Worm (Caenorhabditis elegans) whole organism, young adult: ENCODE data around the gene srg-21.
A peak's percentile ranks its signal among the peaks of the same experiment; 100 is the strongest.

ENCODE experiments used
- C06A6.2 ChIP-seq: fragments of 200-800 bp; sonication (Bioruptor generic); conservative IDR thresholded peaks from 2 replicates; pipeline ENCODE4 v1.3.6; 2022; ENCODE audit warnings: missing genetic modification characterization, missing compliant biosample characterization
- C17E4.6 ChIP-seq: fragments of 200-800 bp; sonication (Bioruptor generic); IDR thresholded peaks from 2 replicates; pipeline ENCODE4 v1.3.6; 2022; ENCODE audit warnings: missing genetic modification reagents, missing genetic modification characterization, missing compliant biosample characterization
- D2030.7 ChIP-seq: fragments of 200-800 bp; sonication (Bioruptor generic); IDR thresholded peaks from 2 replicates; pipeline ENCODE4 v1.3.6; 2022; ENCODE audit warnings: missing genetic modification reagents, missing genetic modification characterization, missing compliant biosample characterization
- F10E7.11 ChIP-seq: sonication (generic microtip); optimal IDR thresholded peaks from 2 replicates; lab custom pipeline; 2017; ENCODE audit warnings: mild to moderate bottlenecking, missing genetic modification characterization, moderate library complexity, missing compliant biosample characterization
- F23B12.7 ChIP-seq: sonication (generic microtip); optimal IDR thresholded peaks from 2 replicates; lab custom pipeline; 2017; ENCODE audit warnings: missing genetic modification characterization, mild to moderate bottlenecking, missing compliant biosample characterization, antibody characterized with exemption, moderate library complexity; ENCODE audit not compliant: insufficient read depth
- F52B5.7 ChIP-seq: sonication (generic microtip); optimal IDR thresholded peaks from 2 replicates; lab custom pipeline; 2016; ENCODE audit warnings: mild to moderate bottlenecking, missing genetic modification characterization, missing compliant biosample characterization
- F55B11.4 ChIP-seq: sonication (generic microtip); optimal IDR thresholded peaks from 2 replicates; lab custom pipeline; 2016; ENCODE audit warnings: missing compliant biosample characterization, missing genetic modification characterization, borderline replicate concordance; ENCODE audit not compliant: insufficient read depth
- F57C9.4 ChIP-seq: sonication (generic microtip); optimal IDR thresholded peaks from 2 replicates; lab custom pipeline; 2017; ENCODE audit warnings: mild to moderate bottlenecking, missing genetic modification characterization, missing compliant biosample characterization
- Y53G8AR.9 ChIP-seq: fragments of 200-800 bp; sonication (Bioruptor generic); conservative IDR thresholded peaks from 2 replicates; pipeline ENCODE4 v1.3.6; 2022; ENCODE audit warnings: missing genetic modification reagents, missing genetic modification characterization, missing compliant biosample characterization
- Y79H2A.3 ChIP-seq: fragments of 200-800 bp; sonication (Bioruptor generic); conservative IDR thresholded peaks from 2 replicates; pipeline ENCODE4 v1.3.6; 2022; ENCODE audit warnings: missing genetic modification reagents, missing genetic modification characterization, missing compliant biosample characterization
- Y95B8A.8 ChIP-seq: fragments of 200-800 bp; sonication (Bioruptor generic); IDR thresholded peaks from 2 replicates; pipeline ENCODE4 v1.3.6; 2022; ENCODE audit warnings: missing genetic modification reagents, missing genetic modification characterization, missing compliant biosample characterization
- ZK185.1 ChIP-seq: sonication (generic microtip); optimal IDR thresholded peaks from 2 replicates; lab custom pipeline; 2016; ENCODE audit warnings: mild to moderate bottlenecking, missing genetic modification characterization, missing compliant biosample characterization; ENCODE audit not compliant: poor library complexity, severe bottlenecking
- ama-1 ChIP-seq, 3 experiments: fragments of 150-350 bp in 1 of 3; sonication (generic microtip) in 2 of 3; optimal IDR thresholded peaks; 2 replicates each; lab custom pipeline; 2014 to 2018; ENCODE audit warnings: missing biosample characterization in 2 of 3, missing genetic modification characterization in 2 of 3, missing genetic modification reagents in 2 of 3
- aptf-2 ChIP-seq: fragments of 200-800 bp; sonication (Bioruptor generic); conservative IDR thresholded peaks from 2 replicates; pipeline ENCODE4 v1.3.6; 2022; ENCODE audit warnings: missing genetic modification reagents, missing genetic modification characterization, missing compliant biosample characterization
- attf-5 ChIP-seq: fragments of 200-800 bp; sonication (Bioruptor generic); optimal IDR thresholded peaks from 2 replicates; lab custom pipeline; 2018; ENCODE audit warnings: mild to moderate bottlenecking, missing genetic modification characterization, missing compliant biosample characterization
- attf-6 ChIP-seq: fragments of 200-800 bp; sonication (Bioruptor generic); IDR thresholded peaks from 2 replicates; pipeline ENCODE4 v1.3.6; 2022; ENCODE audit warnings: missing genetic modification reagents, missing genetic modification characterization, missing compliant biosample characterization
- bed-1 ChIP-seq: fragments of 200-800 bp; sonication (Bioruptor generic); IDR thresholded peaks from 2 replicates; pipeline ENCODE4 v1.3.6; 2022; ENCODE audit warnings: missing genetic modification reagents, missing genetic modification characterization, missing compliant biosample characterization
- cebp-2 ChIP-seq: fragments of 200-800 bp; sonication (Bioruptor generic); IDR thresholded peaks from 2 replicates; pipeline ENCODE4 v1.3.6; 2022; ENCODE audit warnings: missing genetic modification characterization, missing compliant biosample characterization
- ceh-27 ChIP-seq: fragments of 200-800 bp; sonication (Bioruptor generic); optimal IDR thresholded peaks from 2 replicates; lab custom pipeline; 2018; ENCODE audit warnings: mild to moderate bottlenecking, missing genetic modification characterization, moderate library complexity, missing compliant biosample characterization
- dpl-1 ChIP-seq: fragments of 150-350 bp; optimal IDR thresholded peaks from 2 replicates; lab custom pipeline; 2014; ENCODE audit warnings: missing biosample characterization, missing genetic modification reagents, missing genetic modification characterization
- gei-17 ChIP-seq: fragments of 200-800 bp; sonication (Bioruptor generic); optimal IDR thresholded peaks from 2 replicates; lab custom pipeline; 2018; ENCODE audit warnings: mild to moderate bottlenecking, missing genetic modification characterization, missing compliant biosample characterization
- hrde-1 ChIP-seq: sonication (generic microtip); optimal IDR thresholded peaks from 2 replicates; lab custom pipeline; 2016; ENCODE audit warnings: missing genetic modification characterization, mild to moderate bottlenecking, missing compliant biosample characterization, moderate library complexity, missing genotype, missing genetic modification reagents, borderline replicate concordance
- hsf-1 ChIP-seq: fragments of 200-800 bp; sonication (Bioruptor generic); IDR thresholded peaks from 2 replicates; pipeline ENCODE4 v1.3.6; 2022; ENCODE audit warnings: missing genetic modification reagents, missing genetic modification characterization, missing compliant biosample characterization
- let-607 ChIP-seq, 2 experiments: fragments of 200-800 bp in 1 of 2; sonication (Bioruptor generic) in 1 of 2; sonication (generic microtip) in 1 of 2; optimal IDR thresholded peaks; 2 replicates each; lab custom pipeline; 2016 to 2018; ENCODE audit warnings: mild to moderate bottlenecking in 2 of 2, missing compliant biosample characterization in 2 of 2, missing genetic modification characterization in 2 of 2, moderate library complexity in 2 of 2, missing genotype in 1 of 2
- lir-1 ChIP-seq: fragments of 200-800 bp; sonication (Bioruptor generic); conservative IDR thresholded peaks from 2 replicates; pipeline ENCODE4 v1.3.6; 2022; ENCODE audit warnings: missing genetic modification reagents, missing genetic modification characterization, missing compliant biosample characterization
- madf-6 ChIP-seq: fragments of 200-800 bp; sonication (Bioruptor generic); IDR thresholded peaks from 2 replicates; pipeline ENCODE4 v1.3.6; 2022; ENCODE audit warnings: missing genetic modification reagents, missing genetic modification characterization, missing compliant biosample characterization
- nfya-2 ChIP-seq: fragments of 200-800 bp; sonication (Bioruptor generic); IDR thresholded peaks from 2 replicates; pipeline ENCODE4 v1.3.6; 2022; ENCODE audit warnings: missing genetic modification reagents, missing genetic modification characterization, missing compliant biosample characterization
- repo-1 ChIP-seq: sonication (generic microtip); optimal IDR thresholded peaks from 2 replicates; lab custom pipeline; 2017; ENCODE audit warnings: mild to moderate bottlenecking, missing genetic modification characterization, missing compliant biosample characterization
- rpc-1 ChIP-seq, 2 experiments: fragments of 150-350 bp in 1 of 2; sonication (generic microtip) in 1 of 2; optimal IDR thresholded peaks; 2 replicates each; lab custom pipeline; 2014 to 2018; ENCODE audit warnings: missing biosample characterization in 1 of 2, missing genetic modification characterization in 1 of 2, missing genetic modification reagents in 1 of 2, missing genotype in 1 of 2
- snpc-1.1 ChIP-seq: sonication (generic microtip); optimal IDR thresholded peaks from 2 replicates; lab custom pipeline; 2017; ENCODE audit warnings: missing genetic modification characterization, mild to moderate bottlenecking, missing compliant biosample characterization, antibody characterized with exemption, moderate library complexity, missing genotype, missing genetic modification reagents; ENCODE audit not compliant: insufficient read depth
- somi-1 ChIP-seq: fragments of 200-800 bp; sonication (Bioruptor generic); optimal IDR thresholded peaks from 2 replicates; lab custom pipeline; 2018; ENCODE audit warnings: mild to moderate bottlenecking, missing genetic modification characterization, missing compliant biosample characterization
- zfh-2 ChIP-seq: fragments of 200-800 bp; sonication (Bioruptor generic); conservative IDR thresholded peaks from 2 replicates; pipeline ENCODE4 v1.3.6; 2022; ENCODE audit warnings: missing genetic modification reagents, missing genetic modification characterization, missing compliant biosample characterization

The srg-21 gene

ce11 chrII:3052843-3053242 is 38.3 kb downstream of the srg-21 start:
- TF ChIP-seq F10E7.11 (no peak), zfh-2 (GFP tag; lab: Robert Waterston, UW) (peak; percentile 55; the same call in 1 of the 2 replicates)

DNA sequence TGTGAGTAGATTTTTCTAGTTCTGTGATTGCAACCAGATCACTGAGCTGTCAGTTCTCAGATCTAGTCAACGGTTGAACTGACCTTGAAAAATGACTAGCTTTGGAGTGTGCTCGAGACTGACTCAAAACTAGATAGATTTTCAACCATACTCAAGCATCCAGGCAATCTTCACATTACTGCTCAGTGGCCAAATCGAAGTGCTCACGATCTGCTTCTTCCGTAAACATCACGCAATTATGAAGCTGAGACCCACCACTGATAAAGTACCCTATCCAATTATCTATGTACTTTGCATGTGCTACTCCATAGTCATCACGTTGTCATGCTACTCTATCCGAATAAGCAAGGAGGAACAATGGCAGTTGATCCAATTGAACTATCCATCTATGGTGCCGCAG is 39.8 kb downstream of the srg-21 start:
- no peak for TF ChIP-seq cebp-2 (GFP tag; lab: Robert Waterston, UW)
- TF ChIP-seq dpl-1 = no peak
- TF ChIP-seq hsf-1 (GFP tag; lab: Robert Waterston, UW) = no peak
- no peak for TF ChIP-seq gei-17
- TF ChIP-seq attf-5 (GFP tag; lab: Kevin White, UChicago) = no peak
- no peak for TF ChIP-seq rpc-1 (optimal IDR thresholded peaks at IDR 0.05; lab: Kevin White, UChicago)
- no peak for TF ChIP-seq rpc-1 (tag; optimal IDR thresholded peaks at IDR 0.05; lab: Kevin White, UChicago)
- TF ChIP-seq nfya-2 (GFP tag; lab: Robert Waterston, UW) = no peak
- no peak for TF ChIP-seq Y79H2A.3 (GFP tag; lab: Robert Waterston, UW)
- no peak for TF ChIP-seq aptf-2 (GFP tag; lab: Robert Waterston, UW)
- no peak for TF ChIP-seq bed-1 (GFP tag; lab: Robert Waterston, UW)
- TF ChIP-seq, all 124 proteins: peak for 0

DNA sequence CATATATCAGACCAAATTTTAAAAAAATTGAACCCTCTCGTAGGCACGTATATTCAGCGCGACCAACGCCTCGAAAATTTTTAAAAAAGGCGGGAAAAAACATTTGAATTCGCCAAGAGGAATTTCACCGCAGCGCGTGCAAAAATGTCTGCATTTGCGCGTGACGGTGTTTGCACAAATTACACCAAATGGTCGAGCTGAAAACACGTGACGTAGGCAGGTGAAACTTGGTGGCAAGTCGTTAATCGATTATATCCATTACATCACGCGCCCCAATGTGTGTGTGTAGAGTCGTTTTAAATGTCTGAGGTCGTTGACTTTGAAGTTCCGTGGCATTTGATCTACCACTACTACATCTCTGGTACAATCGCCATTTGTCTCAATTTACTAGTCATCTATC is 40.5 kb downstream of the srg-21 start, which contains the start of gene sri-31:
Gene sri-31 (plus strand): TSS at position 301 of the 400 bp plus-strand sequence.
- TF ChIP-seq lir-1 (GFP tag; lab: Robert Waterston, UW) (no peak), snpc-1.1 (tag; lab: Kevin White, UChicago) (no peak), C17E4.6 (GFP tag; lab: Robert Waterston, UW) (no peak), repo-1 (tag; lab: Kevin White, UChicago) (no peak), let-607 (tag; optimal IDR thresholded peaks at IDR 0.05; lab: Kevin White, UChicago) (no peak), F55B11.4 (tag; lab: Kevin White, UChicago) (no peak), hsf-1 (GFP tag; lab: Robert Waterston, UW) (no peak), Y95B8A.8 (GFP tag; lab: Robert Waterston, UW) (no peak), F23B12.7 (tag; lab: Kevin White, UChicago) (no peak), D2030.7 (no peak), F52B5.7 (no peak), somi-1 (no peak), F57C9.4 (tag; lab: Kevin White, UChicago) (no peak), ceh-27 (GFP tag; lab: Kevin White, UChicago) (no peak), attf-6 (GFP tag; lab: Robert Waterston, UW) (no peak), Y53G8AR.9 (no peak), ama-1 (optimal IDR thresholded peaks at IDR 0.05; lab: Kevin White, UChicago) (no peak), ama-1 (GFP tag; optimal IDR thresholded peaks at IDR 0.05; lab: Kevin White, UChicago) (no peak), hrde-1 (tag; lab: Kevin White, UChicago) (no peak), C06A6.2 (GFP tag; lab: Robert Waterston, UW) (no peak), rpc-1 (optimal IDR thresholded peaks at IDR 0.05; lab: Kevin White, UChicago) (no peak), rpc-1 (tag; optimal IDR thresholded peaks at IDR 0.05; lab: Kevin White, UChicago) (no peak)
- TF ChIP-seq, all 124 proteins: peak for 0

DNA sequence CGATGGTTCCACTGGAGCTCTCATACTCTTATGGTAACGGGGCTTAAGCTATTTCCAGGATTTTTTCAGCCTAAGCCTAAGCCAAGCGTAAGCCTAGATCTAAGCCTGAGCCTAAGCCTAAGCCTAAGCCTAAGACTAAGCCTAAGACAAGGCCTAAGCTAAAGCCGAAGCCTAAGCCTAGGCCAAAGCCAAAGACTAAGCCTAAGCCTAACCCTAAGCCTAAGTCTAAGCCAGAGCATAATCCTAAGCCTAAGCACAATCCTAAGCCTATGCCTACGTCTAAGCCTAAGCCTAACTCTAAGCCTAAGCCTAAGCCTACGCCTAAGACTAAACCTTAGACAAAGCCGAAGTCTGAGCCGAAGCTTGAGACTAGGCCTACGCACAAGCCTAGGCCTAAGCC is 42.2 kb downstream of the srg-21 start:
- TF ChIP-seq hsf-1 (GFP tag; lab: Robert Waterston, UW) = 0 out of 2 replicates have a peak, but pooled peaks have one; percentile 39
- TF ChIP-seq madf-6 = peak; percentile 24; the same call in 1 of the 2 replicates
- TF ChIP-seq ZK185.1 (tag; lab: Kevin White, UChicago) = no peak
